Comparison of ENCODE assay signal across 7 worm cellular contexts in the genomic region with DNA sequence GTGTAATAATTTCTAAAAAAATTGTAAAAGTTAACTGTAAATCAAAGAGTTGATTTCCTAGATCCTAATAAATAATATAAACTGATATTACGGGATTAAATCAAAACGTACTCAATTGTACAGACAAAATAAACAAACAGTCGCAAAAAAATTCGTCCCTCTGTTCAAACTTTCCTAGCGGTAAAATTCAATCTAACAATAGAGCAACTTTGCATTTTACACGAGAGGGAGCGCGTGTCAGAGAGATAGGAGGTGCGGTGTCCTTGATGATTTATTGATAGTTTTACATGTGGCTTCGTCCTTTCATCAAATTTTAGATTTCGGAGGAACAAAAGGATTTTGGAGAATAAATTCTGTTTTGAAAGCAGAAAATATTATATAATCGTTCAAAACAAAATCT.
A peak's percentile ranks its signal among the peaks of the same experiment; 100 is the strongest.
TF ChIP-seq lines count a peak whose summit lies in the region.

No protein-coding gene starts in this region.

TF ChIP-seq in whole organism, L1 larva, 84 proteins besides CTCF, POLR2A, EP300 and RAD21 (continues in another document):
- TF ChIP-seq nhr-47 (tag; optimal IDR thresholded peaks at IDR 0.05; lab: Kevin White, UChicago) (no peak), nhr-85 (tag; lab: Kevin White, UChicago) (peak; percentile 45), dpl-1 (GFP tag; optimal IDR thresholded peaks at IDR 0.05; lab: Kevin White, UChicago) (peak in 2 of 3 experiments; percentile 42 to 67), lin-35 (GFP tag; optimal IDR thresholded peaks at IDR 0.05; lab: Kevin White, UChicago) (peak; percentile 27 to 84), nhr-76 (tag; optimal IDR thresholded peaks at IDR 0.05; lab: Kevin White, UChicago) (no peak), sox-4 (tag; optimal IDR thresholded peaks at IDR 0.05; lab: Kevin White, UChicago) (no peak), lin-15B (tag; optimal IDR thresholded peaks at IDR 0.05; lab: Kevin White, UChicago) (peak; percentile 4), pax-3 (tag; optimal IDR thresholded peaks at IDR 0.05; lab: Kevin White, UChicago) (no peak), mep-1 (tag; optimal IDR thresholded peaks at IDR 0.05; lab: Kevin White, UChicago) (peak; percentile 34), nhr-71 (tag; optimal IDR thresholded peaks at IDR 0.05; lab: Kevin White, UChicago) (peak; percentile 35), efl-1 (optimal IDR thresholded peaks at IDR 0.05; lab: Kevin White, UChicago) (peak; percentile 38 to 53), efl-1 (GFP tag; optimal IDR thresholded peaks at IDR 0.05 in 1 of 2; lab: Kevin White, UChicago) (peak; percentile 49 to 91)

TF ChIP-seq in whole organism, L2 larva, 48 proteins besides CTCF, POLR2A, EP300 and RAD21 (continues in another document):
- TF ChIP-seq nhr-77 (tag; optimal IDR thresholded peaks at IDR 0.05; lab: Kevin White, UChicago) (no peak), nhr-237 (tag; optimal IDR thresholded peaks at IDR 0.05; lab: Kevin White, UChicago) (no peak), sem-4 (tag; optimal IDR thresholded peaks at IDR 0.05; lab: Kevin White, UChicago) (no peak), Y55F3AM.14 (GFP tag; optimal IDR thresholded peaks at IDR 0.05; lab: Kevin White, UChicago) (no peak), elt-3 (tag; optimal IDR thresholded peaks at IDR 0.05; lab: Kevin White, UChicago) (no peak), elt-1 (tag; optimal IDR thresholded peaks at IDR 0.05; lab: Kevin White, UChicago) (no peak), alr-1 (tag; optimal IDR thresholded peaks at IDR 0.05; lab: Kevin White, UChicago) (no peak), unc-55 (GFP tag; optimal IDR thresholded peaks at IDR 0.05; lab: Kevin White, UChicago) (no peak), ceh-82 (tag; optimal IDR thresholded peaks at IDR 0.05; lab: Kevin White, UChicago) (no peak), nhr-25 (tag; optimal IDR thresholded peaks at IDR 0.05; lab: Kevin White, UChicago) (peak; percentile 13), skn-1 (tag; optimal IDR thresholded peaks at IDR 0.05; lab: Kevin White, UChicago) (no peak), unc-39 (tag; optimal IDR thresholded peaks at IDR 0.05; lab: Kevin White, UChicago) (no peak), peb-1 (tag; optimal IDR thresholded peaks at IDR 0.05; lab: Kevin White, UChicago) (no peak), nhr-12 (tag; optimal IDR thresholded peaks at IDR 0.05; lab: Kevin White, UChicago) (no peak)

TF ChIP-seq in whole organism, L3 larva, 47 proteins besides CTCF, POLR2A, EP300 and RAD21 (continues in another document):
- TF ChIP-seq hmg-11 (tag; optimal IDR thresholded peaks at IDR 0.05; lab: Kevin White, UChicago) (no peak), lin-15B (tag; optimal IDR thresholded peaks at IDR 0.05; lab: Kevin White, UChicago) (peak; percentile 15), nhr-23 (tag; optimal IDR thresholded peaks at IDR 0.05; lab: Kevin White, UChicago) (peak; percentile 4), R02D3.7 (tag; optimal IDR thresholded peaks at IDR 0.05; lab: Kevin White, UChicago) (no peak), tbx-2 (tag; optimal IDR thresholded peaks at IDR 0.05; lab: Kevin White, UChicago) (no peak), ceh-82 (tag; optimal IDR thresholded peaks at IDR 0.05; lab: Kevin White, UChicago) (no peak), ztf-11 (tag; optimal IDR thresholded peaks at IDR 0.05; lab: Kevin White, UChicago) (no peak), aly-2 (tag; optimal IDR thresholded peaks at IDR 0.05; lab: Kevin White, UChicago) (no peak), elt-1 (tag; optimal IDR thresholded peaks at IDR 0.05; lab: Kevin White, UChicago) (no peak), mml-1 (tag; optimal IDR thresholded peaks at IDR 0.05; lab: Kevin White, UChicago) (no peak), daf-12 (tag; optimal IDR thresholded peaks at IDR 0.05; lab: Kevin White, UChicago) (no peak), nhr-28 (tag; optimal IDR thresholded peaks at IDR 0.05; lab: Kevin White, UChicago) (no peak), skn-1 (tag; optimal IDR thresholded peaks at IDR 0.05; lab: Kevin White, UChicago) (no peak), ama-1 (optimal IDR thresholded peaks at IDR 0.05; lab: Kevin White, UChicago) (no peak)

TF ChIP-seq in whole organism, L4 larva, 104 proteins besides CTCF, POLR2A, EP300 and RAD21 (continues in another document):
- TF ChIP-seq snpc-1.2 (GFP tag; IDR thresholded peaks at IDR 0.05; lab: Robert Waterston, UW) (no peak), unc-39 (tag; optimal IDR thresholded peaks at IDR 0.05; lab: Kevin White, UChicago) (no peak), mxl-3 (GFP tag; optimal IDR thresholded peaks at IDR 0.05; lab: Kevin White, UChicago) (peak; percentile 82), hlh-30 (tag; optimal IDR thresholded peaks at IDR 0.05; lab: Kevin White, UChicago; ENCODE audit: insufficient read depth) (peak; percentile 91), mes-2 (tag; optimal IDR thresholded peaks at IDR 0.05; lab: Kevin White, UChicago; ENCODE audit: poor library complexity, severe bottlenecking) (peak; percentile 63), mdl-1 (tag; optimal IDR thresholded peaks at IDR 0.05; lab: Kevin White, UChicago) (peak in 1 of 2 experiments; percentile 60), daf-16 (GFP tag; optimal IDR thresholded peaks at IDR 0.05; lab: Kevin White, UChicago) (no peak), daf-16 (tag; optimal IDR thresholded peaks at IDR 0.05; lab: Kevin White, UChicago) (peak; percentile 12), dpl-1 (GFP tag; optimal IDR thresholded peaks at IDR 0.05; lab: Kevin White, UChicago) (peak; percentile 25), nhr-28 (tag; optimal IDR thresholded peaks at IDR 0.05; lab: Kevin White, UChicago) (peak; percentile 46), hlh-11 (tag; optimal IDR thresholded peaks at IDR 0.05; lab: Kevin White, UChicago) (peak; percentile 18)

TF ChIP-seq in whole organism, late embryonic, 69 proteins besides CTCF, POLR2A, EP300 and RAD21:
- TF ChIP-seq nhr-232 (tag; optimal IDR thresholded peaks at IDR 0.05; lab: Kevin White, UChicago): no peak
- TF ChIP-seq ceh-6 (GFP tag; optimal IDR thresholded peaks at IDR 0.05; lab: Kevin White, UChicago): no peak
- TF ChIP-seq syd-9 (tag; optimal IDR thresholded peaks at IDR 0.05; lab: Kevin White, UChicago): no peak
- TF ChIP-seq unc-55 (GFP tag; optimal IDR thresholded peaks at IDR 0.05; lab: Kevin White, UChicago): peak; percentile 16
- TF ChIP-seq pha-4 (tag; optimal IDR thresholded peaks at IDR 0.05; lab: Kevin White, UChicago): no peak
- no peak for TF ChIP-seq ahr-1 (tag; optimal IDR thresholded peaks at IDR 0.05; lab: Kevin White, UChicago)
- TF ChIP-seq odd-2 (tag; optimal IDR thresholded peaks at IDR 0.05; lab: Kevin White, UChicago): no peak

TF ChIP-seq in whole organism, mixed stage, embryonic, 35 proteins besides CTCF, POLR2A, EP300 and RAD21:
- peak; percentile 38 for TF ChIP-seq unc-62 (GFP tag; optimal IDR thresholded peaks at IDR 0.05; lab: Kevin White, UChicago)
- TF ChIP-seq mab-5 (tag; optimal IDR thresholded peaks at IDR 0.05; lab: Kevin White, UChicago): peak; percentile 54
- TF ChIP-seq nhr-2 (tag; optimal IDR thresholded peaks at IDR 0.05; lab: Kevin White, UChicago): no peak

TF ChIP-seq in whole organism, young adult, 124 proteins besides CTCF, POLR2A, EP300 and RAD21:
- peak; percentile 7 for TF ChIP-seq attf-5 (GFP tag; optimal IDR thresholded peaks at IDR 0.05; lab: Kevin White, UChicago)
- TF ChIP-seq nhr-80 (tag; optimal IDR thresholded peaks at IDR 0.05; lab: Kevin White, UChicago): peak; percentile 31
- no peak for TF ChIP-seq F57C9.4 (tag; optimal IDR thresholded peaks at IDR 0.05; lab: Kevin White, UChicago)
